Fruit fly (Drosophila melanogaster) whole organism: ENCODE data around the gene pim.

ENCODE experiments used
- CG8478 ChIP-seq: fragments of >200 bp; optimal IDR thresholded peaks from 2 replicates; lab custom pipeline; 2018; ENCODE audit warnings: inconsistent platforms
- Dll ChIP-seq: fragments of >200 bp; optimal IDR thresholded peaks from 2 replicates; lab custom pipeline; 2017
- EcR ChIP-seq, 2 experiments: fragments of >200 bp; optimal IDR thresholded peaks; 2 replicates each; lab custom pipeline; 2017; ENCODE audit warnings: missing biosample characterization in 2 of 2, missing genetic modification characterization in 2 of 2, missing genetic modification reagents in 2 of 2
- pan ChIP-seq: fragments of >200 bp; optimal IDR thresholded peaks from 2 replicates; lab custom pipeline; 2017
- psq ChIP-seq: fragments of >200 bp; optimal IDR thresholded peaks from 2 replicates; lab custom pipeline; 2017
- usp ChIP-seq: fragments of >200 bp; optimal IDR thresholded peaks from 2 replicates; lab custom pipeline; 2017; ENCODE audit warnings: missing biosample characterization, missing genetic modification characterization, mixed read lengths

DNA sequence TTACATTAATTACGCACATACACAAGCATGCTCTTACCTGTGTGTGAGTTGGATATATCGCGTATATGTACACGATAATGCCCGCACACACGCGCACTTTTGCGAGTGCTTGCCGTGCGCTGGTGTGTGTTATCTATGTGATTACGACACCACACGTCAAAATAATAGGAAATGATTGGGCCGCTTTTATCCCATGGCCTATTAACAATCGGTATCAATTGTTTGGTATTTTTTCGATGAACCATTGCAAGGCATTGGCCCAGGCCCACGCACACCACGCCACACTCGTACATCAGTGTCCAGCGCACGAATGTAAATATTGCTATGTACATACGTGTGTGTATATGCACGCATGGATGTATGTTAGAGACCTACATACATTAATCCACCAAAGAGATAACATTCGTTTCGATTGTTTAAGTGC, 27.9 kb upstream of the pim start:
- TF ChIP-seq Dll (lab: Kevin White, UChicago), result no peak
- TF ChIP-seq CG8478, result peak; percentile 74
- no peak for TF ChIP-seq psq
- no peak for TF ChIP-seq EcR (GFP tag; optimal IDR thresholded peaks at IDR 0.05; lab: Kevin White, UChicago)
- no peak for TF ChIP-seq pan (lab: Kevin White, UChicago)
- no peak for TF ChIP-seq usp (GFP tag; lab: Kevin White, UChicago)
